Fruit fly (Drosophila melanogaster) whole organism: ENCODE results near the gene CG8202.

Source experiments
- CG8478 ChIP-seq: fragments of >200 bp; optimal IDR thresholded peaks from 2 replicates; lab custom pipeline; 2018; ENCODE audit warnings: inconsistent platforms
- Dll ChIP-seq: fragments of >200 bp; optimal IDR thresholded peaks from 2 replicates; lab custom pipeline; 2017
- EcR ChIP-seq, 2 experiments: fragments of >200 bp; optimal IDR thresholded peaks; 2 replicates each; lab custom pipeline; 2017; ENCODE audit warnings: missing biosample characterization in 2 of 2, missing genetic modification characterization in 2 of 2, missing genetic modification reagents in 2 of 2
- pan ChIP-seq: fragments of >200 bp; optimal IDR thresholded peaks from 2 replicates; lab custom pipeline; 2017
- psq ChIP-seq: fragments of >200 bp; optimal IDR thresholded peaks from 2 replicates; lab custom pipeline; 2017
- usp ChIP-seq: fragments of >200 bp; optimal IDR thresholded peaks from 2 replicates; lab custom pipeline; 2017; ENCODE audit warnings: missing biosample characterization, missing genetic modification characterization, mixed read lengths

DNA sequence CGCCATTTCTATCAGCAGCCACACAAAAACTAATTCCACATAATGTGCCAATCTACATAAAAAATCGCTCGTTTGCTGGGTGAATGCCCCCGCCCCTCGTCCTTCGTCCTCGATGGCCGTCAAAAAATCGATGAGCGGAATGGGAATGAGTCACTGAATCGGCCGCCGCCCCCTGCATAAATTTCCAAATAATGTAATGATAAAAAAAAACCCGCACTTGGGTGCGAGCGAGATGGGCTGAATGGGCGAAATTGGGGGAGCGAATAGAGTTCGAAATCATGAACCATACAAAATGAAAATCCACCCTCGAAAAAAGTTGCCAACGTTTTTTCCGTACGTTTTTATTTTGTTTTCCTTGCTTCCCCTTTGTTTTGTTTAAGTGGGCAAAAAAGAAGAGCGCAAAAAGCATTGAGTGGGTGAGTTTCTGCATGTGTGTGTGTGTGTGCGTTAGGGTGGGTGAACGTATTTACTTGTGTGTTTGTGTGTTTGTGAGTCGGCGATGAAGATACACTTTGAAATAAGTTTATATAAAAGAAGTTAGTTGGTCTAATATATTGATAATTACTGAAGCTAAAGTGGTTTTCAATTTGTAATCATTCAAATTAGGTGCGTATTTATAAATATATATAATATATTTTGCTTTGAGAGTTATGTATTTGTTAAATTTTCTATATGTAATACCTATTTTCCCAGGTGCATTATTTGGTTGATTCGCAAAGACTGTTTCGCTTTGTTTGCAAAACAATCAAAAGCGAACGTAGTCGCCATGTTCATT, 26.4 kb upstream of the CG8202 start:
- TF ChIP-seq pan (lab: Kevin White, UChicago), result no peak
- TF ChIP-seq usp, result no peak
- no peak for TF ChIP-seq EcR (GFP tag; optimal IDR thresholded peaks at IDR 0.05; lab: Kevin White, UChicago)
- no peak for TF ChIP-seq CG8478
- TF ChIP-seq psq, result no peak
- no peak for TF ChIP-seq Dll
